Worm (Caenorhabditis elegans): Measurements from ENCODE around the gene H11E01.3.

DNA sequence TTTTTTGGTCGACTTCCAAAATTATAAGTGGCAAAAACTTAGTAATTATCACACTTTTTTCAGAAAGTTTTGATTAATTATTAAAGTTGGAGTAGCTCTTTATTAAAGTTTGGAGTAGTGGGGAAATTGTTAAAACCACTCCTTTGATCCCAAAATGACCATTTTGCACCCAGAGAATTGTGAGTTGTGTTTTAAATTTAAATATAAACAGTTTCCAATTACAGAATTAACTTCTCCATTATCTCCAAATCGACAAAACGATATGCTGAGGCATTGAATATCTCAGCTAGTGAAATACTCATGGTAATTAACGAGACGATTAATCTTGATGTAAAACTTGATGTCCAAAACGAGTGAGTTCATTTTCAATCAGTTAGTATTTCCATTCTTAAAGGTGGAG is 23.1 kb downstream of the H11E01.3 start, which contains the start of gene fbxb-58:
- TF ChIP-seq ceh-6 (GFP tag; optimal IDR thresholded peaks at IDR 0.05) = no peak
- no peak for TF ChIP-seq pha-4 (tag; optimal IDR thresholded peaks at IDR 0.05)
- TF ChIP-seq lin-11 (tag; optimal IDR thresholded peaks at IDR 0.05) = no peak
- TF ChIP-seq dmd-4 (tag; optimal IDR thresholded peaks at IDR 0.05; ENCODE audit: borderline replicate concordance) = no peak
- no peak for TF ChIP-seq zip-5 (tag; optimal IDR thresholded peaks at IDR 0.05)
- no peak for TF ChIP-seq ama-1 (optimal IDR thresholded peaks at IDR 0.05)
- no peak for TF ChIP-seq C38D4.7 (GFP tag; optimal IDR thresholded peaks at IDR 0.05)
- TF ChIP-seq ceh-30 (tag; optimal IDR thresholded peaks at IDR 0.05) = no peak
- no peak for TF ChIP-seq ceh-2 (tag; optimal IDR thresholded peaks at IDR 0.05)
- TF ChIP-seq T23F11.4 (GFP tag; optimal IDR thresholded peaks at IDR 0.05) = no peak
- TF ChIP-seq ceh-19 (GFP tag; optimal IDR thresholded peaks at IDR 0.05) = no peak
- no peak for TF ChIP-seq unc-42 (tag; optimal IDR thresholded peaks at IDR 0.05)
- TF ChIP-seq F13H6.1 (tag; optimal IDR thresholded peaks at IDR 0.05) = no peak
- TF ChIP-seq syd-9 (tag; optimal IDR thresholded peaks at IDR 0.05) = no peak
